Fruit fly (Drosophila melanogaster) whole organism, prepupa: ENCODE results near the gene CG13392.
A peak's percentile ranks its signal among the peaks of the same experiment; 100 is the strongest.

Experiments
- achi ChIP-seq: fragments of 200-800 bp; sonication (Bioruptor generic); optimal IDR thresholded peaks from 3 replicates; lab custom pipeline; 2016; ENCODE audit warnings: missing biosample characterization, missing genetic modification characterization
- net ChIP-seq: fragments of 200-800 bp; sonication (Bioruptor generic); optimal IDR thresholded peaks from 3 replicates; lab custom pipeline; 2016; ENCODE audit warnings: missing biosample characterization, missing genetic modification characterization

- TF ChIP-seq net (GFP tag; lab: Kevin White, UChicago) (peak; percentile 52), achi (GFP tag; lab: Kevin White, UChicago) (peak; percentile 80)
These were observed at the start of gene CG13392, which contains the start of gene Rcd4 for dm6 chr2L:8382646-8383045.
